Fruit fly (Drosophila melanogaster): ENCODE results near the gene Acp33A.

dm6 chr2L:11611672-11612071, 20.2 kb upstream of the Acp33A start, which contains the start of gene spag4:
- TF ChIP-seq CG11085 (GFP tag; IDR thresholded peaks at IDR 0.05) (no peak), CG13424 (tag; optimal IDR thresholded peaks at IDR 0.05) (no peak), CG34422 (GFP tag; IDR thresholded peaks at IDR 0.05) (no peak), row (GFP tag; IDR thresholded peaks at IDR 0.05) (no peak), lbe (GFP tag; optimal IDR thresholded peaks at IDR 0.05) (no peak), Lim3 (GFP tag; IDR thresholded peaks at IDR 0.05) (no peak)
